Fruit fly (Drosophila melanogaster): Measurements from ENCODE around the gene Jasper.

Jasper gene

DNA sequence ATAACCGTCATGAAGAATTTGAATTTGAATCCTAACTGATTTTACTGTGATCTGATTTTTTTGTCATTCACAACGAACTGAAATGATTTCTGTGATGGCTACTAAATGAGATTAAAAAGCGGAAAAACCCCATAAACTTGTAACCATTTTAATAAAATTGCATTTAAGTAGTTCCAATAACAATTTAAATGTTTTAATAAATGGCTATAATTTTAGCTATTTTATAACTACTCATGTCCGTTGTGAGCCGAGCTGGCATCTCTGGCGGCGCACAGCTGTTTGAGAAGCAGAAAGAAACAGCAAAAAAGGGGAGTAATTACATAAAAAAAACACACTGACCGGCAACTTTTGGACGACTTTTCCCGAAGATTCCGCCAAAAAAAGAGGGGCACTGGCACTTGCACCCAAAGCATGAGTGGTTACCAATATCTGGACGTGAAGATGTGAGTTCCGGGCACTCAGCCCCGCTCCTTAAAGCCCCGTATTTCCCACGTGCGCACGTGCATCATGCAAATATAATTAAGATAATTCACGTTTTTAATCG lies 4.3 kb downstream of the Jasper start, which contains the start of the genes CG7950 and Rpp14a (continued):
- TF ChIP-seq h (GFP tag; optimal IDR thresholded peaks at IDR 0.05) (peak; percentile 91), Myc (optimal IDR thresholded peaks at IDR 0.05) (peak; percentile 94), dsf (GFP tag; optimal IDR thresholded peaks at IDR 0.05; ENCODE audit: borderline replicate concordance) (peak; percentile 69), OdsH (GFP tag; optimal IDR thresholded peaks at IDR 0.05) (peak; percentile 81), CrebA (GFP tag; optimal IDR thresholded peaks at IDR 0.05; ENCODE audit: borderline replicate concordance) (no peak), tai (GFP tag; optimal IDR thresholded peaks at IDR 0.05) (no peak), woc (GFP tag; optimal IDR thresholded peaks at IDR 0.05) (peak; percentile 81), GATAd (GFP tag; optimal IDR thresholded peaks at IDR 0.05) (peak; percentile 65), Abd-B (GFP tag; optimal IDR thresholded peaks at IDR 0.05) (no peak), lola (GFP tag; optimal IDR thresholded peaks at IDR 0.05) (no peak), br (GFP tag; optimal IDR thresholded peaks at IDR 0.05) (peak; percentile 87), N (GFP tag; optimal IDR thresholded peaks at IDR 0.05) (no peak), Hr83 (GFP tag; optimal IDR thresholded peaks at IDR 0.05; ENCODE audit: poor library complexity, severe bottlenecking) (peak; percentile 72)

DNA sequence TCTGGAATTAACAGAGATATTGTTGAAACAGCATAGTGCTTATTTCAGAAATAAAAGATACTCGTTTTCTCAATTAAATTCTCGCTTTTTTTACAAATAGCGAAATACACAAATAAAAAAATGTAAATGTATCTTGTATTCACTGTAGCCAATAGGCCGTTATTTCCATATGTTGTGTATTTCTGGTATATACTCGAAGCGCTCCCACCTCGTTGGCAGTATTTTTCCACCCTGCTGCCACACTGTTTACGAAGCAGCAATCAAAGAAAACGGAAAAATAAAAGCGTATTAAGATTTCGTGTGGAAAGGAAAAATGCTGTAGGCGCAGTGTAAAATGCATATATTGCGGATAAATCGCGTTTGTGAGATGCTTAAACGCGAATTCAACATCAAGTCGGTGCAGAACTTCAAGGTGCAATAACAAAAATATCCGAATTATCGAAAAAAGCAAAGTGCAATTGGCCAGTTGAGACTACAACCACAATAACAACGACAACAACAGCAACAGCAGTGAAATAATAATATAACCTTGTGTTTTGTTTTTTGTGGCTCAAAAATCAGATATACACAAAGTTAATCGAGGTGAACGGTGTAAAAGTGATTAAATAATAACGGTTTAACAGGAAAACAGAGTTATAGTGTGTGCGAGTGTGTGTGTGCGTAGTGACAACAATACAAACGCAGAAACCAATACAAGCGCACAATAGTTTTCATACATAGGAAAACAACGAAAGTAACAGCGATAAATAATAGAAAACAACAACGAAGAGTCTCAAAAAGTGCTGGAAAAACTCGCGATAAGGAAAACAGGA lies 5.9 kb downstream of the Jasper start, which contains the start of gene sima:
Gene sima, plus strand, starts transcription at position 255 of the 812 bp plus-strand sequence.
- no peak for TF ChIP-seq Vsx2 (GFP tag; optimal IDR thresholded peaks at IDR 0.05; ENCODE audit: partially characterized antibody)
- no peak for TF ChIP-seq dsf (GFP tag; optimal IDR thresholded peaks at IDR 0.05; ENCODE audit: borderline replicate concordance)
- TF ChIP-seq Mio (GFP tag; optimal IDR thresholded peaks at IDR 0.05): no peak
- TF ChIP-seq Hr78 (GFP tag; optimal IDR thresholded peaks at IDR 0.05): no peak
- no peak for TF ChIP-seq Rel (GFP tag; optimal IDR thresholded peaks at IDR 0.05)
- peak; percentile 27 for TF ChIP-seq Rel (tag; optimal IDR thresholded peaks at IDR 0.05)
- TF ChIP-seq Hnf4 (GFP tag; optimal IDR thresholded peaks at IDR 0.05): peak; percentile 21
- no peak for TF ChIP-seq CrebA (GFP tag; optimal IDR thresholded peaks at IDR 0.05; ENCODE audit: borderline replicate concordance)
- TF ChIP-seq OdsH (GFP tag; optimal IDR thresholded peaks at IDR 0.05): no peak
- peak; percentile 96 for TF ChIP-seq psq (GFP tag; optimal IDR thresholded peaks at IDR 0.05)
- TF ChIP-seq br (GFP tag; optimal IDR thresholded peaks at IDR 0.05): no peak
- no peak for TF ChIP-seq GATAd (GFP tag; optimal IDR thresholded peaks at IDR 0.05)
- no peak for TF ChIP-seq N (GFP tag; optimal IDR thresholded peaks at IDR 0.05)
- no peak for TF ChIP-seq CG9705 (GFP tag; optimal IDR thresholded peaks at IDR 0.05)
- no peak for TF ChIP-seq CG32264 (GFP tag; optimal IDR thresholded peaks at IDR 0.05)
- no peak for TF ChIP-seq brk (GFP tag; optimal IDR thresholded peaks at IDR 0.05)
- TF ChIP-seq woc (GFP tag; optimal IDR thresholded peaks at IDR 0.05): peak; percentile 72
- no peak for TF ChIP-seq sv (GFP tag; optimal IDR thresholded peaks at IDR 0.05)
- TF ChIP-seq jim (GFP tag; optimal IDR thresholded peaks at IDR 0.05): no peak
- no peak for TF ChIP-seq pan (optimal IDR thresholded peaks at IDR 0.05)
- TF ChIP-seq HLH106 (tag; optimal IDR thresholded peaks at IDR 0.05): peak; percentile 22
- peak; percentile 5 for TF ChIP-seq Sp1 (GFP tag; optimal IDR thresholded peaks at IDR 0.05)
- no peak for TF ChIP-seq dl (GFP tag; optimal IDR thresholded peaks at IDR 0.05; ENCODE audit: insufficient read depth in 1 of 2, partially characterized antibody in 2 of 2)
- no peak for TF ChIP-seq dmrt93B (GFP tag; optimal IDR thresholded peaks at IDR 0.05)
- TF ChIP-seq Abd-B (GFP tag; optimal IDR thresholded peaks at IDR 0.05): no peak
- peak; percentile 9 for TF ChIP-seq Hr83 (GFP tag; optimal IDR thresholded peaks at IDR 0.05; ENCODE audit: poor library complexity, severe bottlenecking)
- TF ChIP-seq usp (GFP tag; optimal IDR thresholded peaks at IDR 0.05): no peak
- TF ChIP-seq foxo (GFP tag; optimal IDR thresholded peaks at IDR 0.05): peak in 1 of 2 experiments; percentile 28
- TF ChIP-seq h (GFP tag; optimal IDR thresholded peaks at IDR 0.05): peak; percentile 38
- TF ChIP-seq lola (GFP tag; optimal IDR thresholded peaks at IDR 0.05): no peak
- TF ChIP-seq fru (GFP tag; optimal IDR thresholded peaks at IDR 0.05): no peak
- peak; percentile 34 for TF ChIP-seq rgr (GFP tag; optimal IDR thresholded peaks at IDR 0.05)
- no peak for TF ChIP-seq ey (GFP tag; optimal IDR thresholded peaks at IDR 0.05)
- TF ChIP-seq sage (GFP tag; optimal IDR thresholded peaks at IDR 0.05): no peak
